Worm (Caenorhabditis elegans): ENCODE results near the gene nhr-94.

DNA sequence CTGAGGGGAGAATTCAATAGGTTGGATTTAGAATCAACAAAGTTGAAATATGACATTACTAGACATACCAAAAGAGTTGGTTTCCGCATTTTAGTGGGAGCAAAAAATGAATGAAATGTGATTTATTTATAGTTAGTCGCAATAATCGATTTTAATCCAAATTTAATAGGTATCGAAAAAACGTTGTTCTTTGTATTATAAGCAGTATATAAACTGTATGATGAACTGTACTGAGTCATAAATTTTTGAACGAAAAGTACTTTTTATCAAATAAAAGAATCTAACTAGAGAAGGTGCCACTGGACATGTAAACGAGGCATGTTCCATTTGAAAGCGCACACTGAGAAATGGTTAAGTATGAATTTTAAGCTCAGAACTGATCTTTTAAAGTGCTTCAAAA lies 3.8 kb upstream of the nhr-94 start, which contains the start of gene C12D5.9:
- no peak for TF ChIP-seq W03F9.2 (tag; optimal IDR thresholded peaks at IDR 0.05)
- no peak for TF ChIP-seq him-1 (tag; optimal IDR thresholded peaks at IDR 0.05)

Measured in whole organism, L4/young adult.